Worm (Caenorhabditis elegans) whole organism, late embryonic: ENCODE measurements around the gene drr-2.

Experiments
- K02D7.2 ChIP-seq: sonication (generic microtip); optimal IDR thresholded peaks from 2 replicates; lab custom pipeline; 2017; ENCODE audit warnings: mild to moderate bottlenecking, missing genetic modification characterization, missing compliant biosample characterization
- T23F11.4 ChIP-seq: fragments of 200-800 bp; sonication (Bioruptor generic); optimal IDR thresholded peaks from 2 replicates; lab custom pipeline; 2018; ENCODE audit warnings: mild to moderate bottlenecking, missing genetic modification characterization, missing compliant biosample characterization
- ama-1 ChIP-seq: fragments of 150-350 bp; optimal IDR thresholded peaks from 2 replicates; lab custom pipeline; 2014
- ceh-6 ChIP-seq: fragments of 200-800 bp; sonication (Bioruptor generic); optimal IDR thresholded peaks from 2 replicates; lab custom pipeline; 2018; ENCODE audit warnings: mild to moderate bottlenecking, missing genetic modification characterization, missing compliant biosample characterization
- hlh-6 ChIP-seq: sonication (generic microtip); optimal IDR thresholded peaks from 2 replicates; lab custom pipeline; 2016; ENCODE audit warnings: missing genotype, missing genetic modification characterization, missing compliant biosample characterization
- nfya-1 ChIP-seq: sonication (generic microtip); optimal IDR thresholded peaks from 2 replicates; lab custom pipeline; 2017; ENCODE audit warnings: missing genetic modification characterization, mild to moderate bottlenecking, missing compliant biosample characterization, antibody characterized with exemption, moderate library complexity
- rnt-1 ChIP-seq: sonication (generic microtip); optimal IDR thresholded peaks from 2 replicates; lab custom pipeline; 2016; ENCODE audit warnings: missing genetic modification characterization, missing compliant biosample characterization
- unc-42 ChIP-seq: sonication (generic microtip); optimal IDR thresholded peaks from 2 replicates; lab custom pipeline; 2016; ENCODE audit warnings: missing genotype, missing genetic modification characterization, missing compliant biosample characterization

DNA sequence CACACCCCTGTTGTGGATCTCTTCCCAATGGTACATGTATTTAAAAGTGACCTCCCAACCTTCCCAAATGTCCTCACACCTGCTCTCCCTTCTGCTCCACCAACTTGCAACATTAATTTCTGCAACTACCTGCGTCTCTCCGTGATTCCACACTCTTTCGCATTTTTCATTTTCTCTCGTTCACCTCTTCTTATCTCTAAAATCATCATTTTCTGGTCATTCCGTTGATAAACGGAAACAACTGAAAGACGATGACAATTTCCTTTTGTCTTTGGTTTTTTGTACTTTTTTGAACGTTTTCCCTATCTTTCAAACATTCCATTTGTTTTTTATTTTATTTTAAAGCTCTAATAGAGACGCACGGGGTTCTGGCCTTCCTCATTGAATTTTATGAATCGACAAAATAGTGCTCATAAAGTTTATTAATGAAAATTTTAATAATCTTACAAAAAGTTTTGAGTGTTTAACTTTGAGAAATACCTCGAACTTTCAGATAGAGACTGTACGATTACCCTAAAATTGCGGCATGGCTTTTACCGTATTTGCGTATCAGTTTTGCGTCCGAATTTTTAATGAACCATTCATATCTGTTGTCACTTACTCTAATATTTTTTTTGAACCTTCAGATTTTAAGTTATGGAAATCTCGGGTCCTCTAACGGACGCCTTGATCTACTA is 29.4 kb upstream of the drr-2 start, which contains the start of gene aqp-11:
- no peak for TF ChIP-seq ceh-6 (GFP tag; lab: Kevin White, UChicago)
- TF ChIP-seq T23F11.4 (GFP tag; lab: Kevin White, UChicago): no peak
- TF ChIP-seq unc-42 (tag; lab: Kevin White, UChicago): no peak
- TF ChIP-seq ama-1: no peak
- no peak for TF ChIP-seq K02D7.2 (tag; lab: Kevin White, UChicago)
- no peak for TF ChIP-seq rnt-1 (tag; lab: Kevin White, UChicago)
- no peak for TF ChIP-seq hlh-6 (tag; lab: Kevin White, UChicago)
- no peak for TF ChIP-seq nfya-1 (tag; lab: Kevin White, UChicago)
